Fruit fly (Drosophila melanogaster) whole organism, embryonic: Measurements from ENCODE around the gene Ctl1.

Experiments used
- Bteb2 ChIP-seq: fragments of 200-800 bp; sonication (Bioruptor generic); optimal IDR thresholded peaks from 2 replicates; lab custom pipeline; 2016; ENCODE audit warnings: missing biosample characterization, missing genetic modification characterization
- CG10979 ChIP-seq: fragments of 200-800 bp; sonication (Bioruptor generic); optimal IDR thresholded peaks from 2 replicates; lab custom pipeline; 2018; ENCODE audit warnings: missing biosample characterization, mild to moderate bottlenecking, missing genetic modification characterization, moderate library complexity
- CG11695 ChIP-seq: fragments of 200-800 bp; sonication (Bioruptor generic); IDR thresholded peaks from 3 replicates; pipeline ENCODE4 v1.3.6; 2022; ENCODE audit warnings: missing biosample characterization, missing genetic modification characterization
- CG12391 ChIP-seq: fragments of 200-800 bp; sonication (Bioruptor generic); optimal IDR thresholded peaks from 3 replicates; lab custom pipeline; 2018; ENCODE audit warnings: missing biosample characterization, mild to moderate bottlenecking, missing genetic modification characterization, moderate library complexity
- CG15479 ChIP-seq: fragments of 200-800 bp; sonication (Bioruptor generic); optimal IDR thresholded peaks from 3 replicates; lab custom pipeline; 2019; ENCODE audit warnings: missing biosample characterization, mild to moderate bottlenecking, missing genetic modification characterization, moderate library complexity
- CG17385 ChIP-seq: fragments of 200-800 bp; sonication (Bioruptor generic); optimal IDR thresholded peaks from 3 replicates; lab custom pipeline; 2018; ENCODE audit warnings: missing biosample characterization, mild to moderate bottlenecking, missing genetic modification characterization
- CG17829 ChIP-seq: fragments of 200-800 bp; optimal IDR thresholded peaks from 2 replicates; lab custom pipeline; 2019; ENCODE audit warnings: missing biosample characterization, mild to moderate bottlenecking, missing genetic modification characterization, moderate library complexity
- CG2199 ChIP-seq: fragments of 200-800 bp; sonication (Bioruptor generic); IDR thresholded peaks from 3 replicates; pipeline ENCODE4 v1.3.6; 2022; ENCODE audit warnings: missing biosample characterization, missing genetic modification characterization
- CG31441 ChIP-seq: fragments of 200-800 bp; sonication (Bioruptor generic); IDR thresholded peaks from 2 replicates; pipeline ENCODE4 v1.3.6; 2022; ENCODE audit warnings: missing biosample characterization, missing genetic modification characterization
- CG3163 ChIP-seq: fragments of 200-800 bp; sonication (Bioruptor generic); optimal IDR thresholded peaks from 3 replicates; lab custom pipeline; 2016; ENCODE audit warnings: missing biosample characterization, missing genetic modification characterization
- CG33557 ChIP-seq: fragments of 200-800 bp; sonication (Bioruptor generic); optimal IDR thresholded peaks from 2 replicates; lab custom pipeline; 2019; ENCODE audit warnings: missing biosample characterization, mild to moderate bottlenecking, missing genetic modification characterization, moderate library complexity
- CG3995 ChIP-seq: fragments of 200-800 bp; sonication (Bioruptor generic); optimal IDR thresholded peaks from 3 replicates; lab custom pipeline; 2016; ENCODE audit warnings: missing biosample characterization, missing genetic modification characterization
- CG6654 ChIP-seq: fragments of 200-800 bp; sonication (Bioruptor generic); optimal IDR thresholded peaks from 2 replicates; lab custom pipeline; 2017; ENCODE audit warnings: missing biosample characterization, mild to moderate bottlenecking, missing genetic modification characterization
- CG6765 ChIP-seq: fragments of 200-800 bp; sonication (Bioruptor generic); optimal IDR thresholded peaks from 3 replicates; lab custom pipeline; 2017; ENCODE audit warnings: missing biosample characterization, mild to moderate bottlenecking, missing genetic modification characterization
- CG9932 ChIP-seq: fragments of 200-800 bp; sonication (Bioruptor generic); IDR thresholded peaks from 2 replicates; pipeline ENCODE4 v1.3.6; 2022; ENCODE audit warnings: missing biosample characterization, missing genetic modification characterization
- CHES-1-like ChIP-seq: fragments of 200-800 bp; sonication (Bioruptor generic); optimal IDR thresholded peaks from 2 replicates; lab custom pipeline; 2016; ENCODE audit warnings: missing biosample characterization, missing genetic modification characterization
- D ChIP-seq, 2 experiments: fragments of 200-800 bp in 1 of 2; fragments of >200 bp in 1 of 2; sonication (Bioruptor generic) in 1 of 2; optimal IDR thresholded peaks; 2 replicates in 1 of 2; 3 replicates in 1 of 2; lab custom pipeline; 2017; ENCODE audit warnings: mild to moderate bottlenecking in 1 of 2, missing biosample characterization in 1 of 2, missing genetic modification characterization in 1 of 2, missing genetic modification reagents in 1 of 2
- Dip3 ChIP-seq: fragments of 200-800 bp; sonication (Bioruptor generic); optimal IDR thresholded peaks from 3 replicates; lab custom pipeline; 2016; ENCODE audit warnings: missing biosample characterization, missing genetic modification characterization
- H15 ChIP-seq: fragments of 200-800 bp; sonication (Bioruptor generic); IDR thresholded peaks from 3 replicates; pipeline ENCODE4 v1.3.6; 2022; ENCODE audit warnings: missing biosample characterization, missing genetic modification characterization
- HmgD ChIP-seq: fragments of 200-800 bp; sonication (Bioruptor generic); optimal IDR thresholded peaks from 3 replicates; lab custom pipeline; 2016; ENCODE audit warnings: missing biosample characterization, missing genetic modification characterization
- Lim3 ChIP-seq: fragments of 200-800 bp; sonication (Bioruptor generic); IDR thresholded peaks from 2 replicates; pipeline ENCODE4 v1.3.6; 2022; ENCODE audit warnings: missing biosample characterization, missing genetic modification characterization
- Med ChIP-seq: fragments of 200-800 bp; sonication (Bioruptor generic); peaks from one replicate; lab custom pipeline; 2016; ENCODE audit warnings: missing biosample characterization, missing genetic modification characterization, mild to moderate bottlenecking, inconsistent platforms, moderate library complexity
- Myb ChIP-seq: fragments of 200-800 bp; sonication (Bioruptor generic); optimal IDR thresholded peaks from 2 replicates; lab custom pipeline; 2016; ENCODE audit warnings: missing biosample characterization, missing genetic modification characterization
- Pdp1 ChIP-seq, 2 experiments: fragments of 200-800 bp; sonication (Bioruptor generic); optimal IDR thresholded peaks; 3 replicates each; lab custom pipeline; 2016; ENCODE audit warnings: missing biosample characterization in 2 of 2, missing genetic modification characterization in 2 of 2, mild to moderate bottlenecking in 1 of 2, moderate library complexity in 1 of 2
- Poxn ChIP-seq: fragments of 200-800 bp; sonication (Bioruptor generic); IDR thresholded peaks from 2 replicates; pipeline ENCODE4 v1.3.6; 2022; ENCODE audit warnings: missing biosample characterization, missing genetic modification characterization
- Trl ChIP-seq, 3 experiments: fragments of >200 bp in 2 of 3; fragments of 200-800 bp in 1 of 3; sonication (Bioruptor generic) in 1 of 3; optimal IDR thresholded peaks; 2 replicates in 1 of 3; 3 replicates in 2 of 3; lab custom pipeline; 2016 to 2017; ENCODE audit warnings: missing biosample characterization in 1 of 3, missing genetic modification characterization in 1 of 3
- amos ChIP-seq: fragments of 200-800 bp; sonication (Bioruptor generic); IDR thresholded peaks from 2 replicates; pipeline ENCODE4 v1.3.6; 2022; ENCODE audit warnings: missing biosample characterization, missing genetic modification characterization; ENCODE audit not compliant: partially characterized antibody
- cas ChIP-seq: fragments of 200-800 bp; sonication (Bioruptor generic); IDR thresholded peaks from 2 replicates; pipeline ENCODE4 v1.3.6; 2022; ENCODE audit warnings: missing biosample characterization, missing genetic modification characterization
- dm ChIP-seq: fragments of 200-800 bp; sonication (Bioruptor generic); optimal IDR thresholded peaks from 3 replicates; lab custom pipeline; 2016; ENCODE audit warnings: missing biosample characterization, missing genetic modification characterization
- fd102C ChIP-seq: fragments of 200-800 bp; sonication (Bioruptor generic); optimal IDR thresholded peaks from 2 replicates; lab custom pipeline; 2018; ENCODE audit warnings: missing biosample characterization, mild to moderate bottlenecking, missing genetic modification characterization, moderate library complexity
- lola ChIP-seq, 3 experiments: fragments of >200 bp in 2 of 3; fragments of 200-800 bp in 1 of 3; sonication (Bioruptor generic) in 1 of 3; optimal IDR thresholded peaks; 2 replicates each; lab custom pipeline; 2017 to 2019; ENCODE audit warnings: missing biosample characterization in 3 of 3, missing genetic modification characterization in 3 of 3, mild to moderate bottlenecking in 1 of 3, moderate library complexity in 1 of 3
- mam ChIP-seq: fragments of 200-800 bp; sonication (Bioruptor generic); optimal IDR thresholded peaks from 3 replicates; lab custom pipeline; 2016; ENCODE audit warnings: missing biosample characterization, missing genetic modification characterization
- nau ChIP-seq: fragments of 200-800 bp; sonication (Bioruptor generic); optimal IDR thresholded peaks from 3 replicates; lab custom pipeline; 2017; ENCODE audit warnings: missing biosample characterization, mild to moderate bottlenecking, missing genetic modification characterization, missing genetic modification reagents
- peb ChIP-seq: fragments of 200-800 bp; sonication (Bioruptor generic); IDR thresholded peaks from 2 replicates; pipeline ENCODE4 v1.3.6; 2022; ENCODE audit warnings: missing biosample characterization, missing genetic modification characterization
- pros ChIP-seq: fragments of 200-800 bp; sonication (Bioruptor generic); optimal IDR thresholded peaks from 3 replicates; lab custom pipeline; 2019; ENCODE audit warnings: missing biosample characterization, mild to moderate bottlenecking, missing genetic modification characterization, moderate library complexity
- rib ChIP-seq: fragments of 200-800 bp; sonication (Bioruptor generic); IDR thresholded peaks from 2 replicates; pipeline ENCODE4 v1.3.6; 2022; ENCODE audit warnings: missing biosample characterization, missing genetic modification characterization
- row ChIP-seq: fragments of 200-800 bp; sonication (Bioruptor generic); IDR thresholded peaks from 3 replicates; pipeline ENCODE4 v1.3.6; 2022; ENCODE audit warnings: missing biosample characterization, missing genetic modification characterization
- run ChIP-seq: fragments of 200-800 bp; sonication (Bioruptor generic); optimal IDR thresholded peaks from 3 replicates; lab custom pipeline; 2018; ENCODE audit warnings: missing biosample characterization, mild to moderate bottlenecking, missing genetic modification characterization
- so ChIP-seq: fragments of 200-800 bp; sonication (Bioruptor generic); IDR thresholded peaks from 3 replicates; pipeline ENCODE4 v1.3.6; 2022; ENCODE audit warnings: missing biosample characterization, missing genetic modification characterization
- sug ChIP-seq: fragments of 200-800 bp; optimal IDR thresholded peaks from 2 replicates; lab custom pipeline; 2019; ENCODE audit warnings: missing biosample characterization, mild to moderate bottlenecking, missing genetic modification characterization, moderate library complexity
- tll ChIP-seq, 2 experiments: fragments of 200-800 bp in 1 of 2; fragments of >200 bp in 1 of 2; sonication (Bioruptor generic) in 1 of 2; optimal IDR thresholded peaks; 2 replicates each; lab custom pipeline; 2017 to 2019; ENCODE audit warnings: missing biosample characterization in 2 of 2, missing genetic modification characterization in 2 of 2, mild to moderate bottlenecking in 1 of 2, moderate library complexity in 1 of 2
- toy ChIP-seq: fragments of 200-800 bp; sonication (Bioruptor generic); IDR thresholded peaks from 2 replicates; pipeline ENCODE4 v1.3.6; 2022; ENCODE audit warnings: missing biosample characterization, missing genetic modification characterization
- zen2 ChIP-seq: fragments of 200-800 bp; sonication (Bioruptor generic); IDR thresholded peaks from 3 replicates; pipeline ENCODE4 v1.3.6; 2022; ENCODE audit warnings: missing biosample characterization, missing genetic modification characterization; ENCODE audit not compliant: partially characterized antibody
- zf30C ChIP-seq: fragments of 200-800 bp; sonication (Bioruptor generic); optimal IDR thresholded peaks from 3 replicates; lab custom pipeline; 2018; ENCODE audit warnings: missing biosample characterization, mild to moderate bottlenecking, missing genetic modification characterization
- zfh1 ChIP-seq: fragments of 200-800 bp; sonication (Bioruptor generic); IDR thresholded peaks from 3 replicates; pipeline ENCODE4 v1.3.6; 2022; ENCODE audit warnings: missing biosample characterization, missing genetic modification characterization

Gene Ctl1

dm6 chr3L:4252121-4252861 lies 25.5 kb upstream of the Ctl1 start (continued):
- TF ChIP-seq CG31441 (GFP tag; lab: Robert Waterston, UW): peak; percentile 48; the same call in 1 of the 2 replicates
- no peak for TF ChIP-seq CG6654 (GFP tag; lab: Kevin White, UChicago)
- no peak for TF ChIP-seq CG9932 (GFP tag; lab: Robert Waterston, UW)
- TF ChIP-seq CG33557 (GFP tag; lab: Kevin White, UChicago): no peak
- peak; percentile 40 for TF ChIP-seq row (GFP tag; lab: Robert Waterston, UW)
- no peak for TF ChIP-seq sug (tag; lab: Kevin White, UChicago)
- peak; percentile 54 for TF ChIP-seq HmgD (GFP tag; lab: Kevin White, UChicago)
- peak; percentile 90 for TF ChIP-seq pros (GFP tag; lab: Kevin White, UChicago)
- TF ChIP-seq CG17829 (tag; lab: Kevin White, UChicago): peak; percentile 2
- peak; percentile 81 for TF ChIP-seq CG3163 (GFP tag; lab: Kevin White, UChicago)
- TF ChIP-seq CG3995 (GFP tag; lab: Kevin White, UChicago): peak; percentile 92
- 0 out of 3 replicates have a peak, but pooled peaks have one; percentile 39 for TF ChIP-seq zen2
- TF ChIP-seq tll (GFP tag; optimal IDR thresholded peaks at IDR 0.05; lab: Kevin White, UChicago): peak; percentile 23 to 75
- no peak for TF ChIP-seq Bteb2 (GFP tag; lab: Kevin White, UChicago)
- TF ChIP-seq CG17385: peak; percentile 91
- no peak for TF ChIP-seq mam (GFP tag; lab: Kevin White, UChicago)
- TF ChIP-seq Myb (GFP tag; lab: Kevin White, UChicago): peak; percentile 8
- TF ChIP-seq lola (GFP tag; optimal IDR thresholded peaks at IDR 0.05; lab: Kevin White, UChicago): peak in 1 of 3 experiments; percentile 8
- TF ChIP-seq, all 482 proteins: peak for 23

DNA sequence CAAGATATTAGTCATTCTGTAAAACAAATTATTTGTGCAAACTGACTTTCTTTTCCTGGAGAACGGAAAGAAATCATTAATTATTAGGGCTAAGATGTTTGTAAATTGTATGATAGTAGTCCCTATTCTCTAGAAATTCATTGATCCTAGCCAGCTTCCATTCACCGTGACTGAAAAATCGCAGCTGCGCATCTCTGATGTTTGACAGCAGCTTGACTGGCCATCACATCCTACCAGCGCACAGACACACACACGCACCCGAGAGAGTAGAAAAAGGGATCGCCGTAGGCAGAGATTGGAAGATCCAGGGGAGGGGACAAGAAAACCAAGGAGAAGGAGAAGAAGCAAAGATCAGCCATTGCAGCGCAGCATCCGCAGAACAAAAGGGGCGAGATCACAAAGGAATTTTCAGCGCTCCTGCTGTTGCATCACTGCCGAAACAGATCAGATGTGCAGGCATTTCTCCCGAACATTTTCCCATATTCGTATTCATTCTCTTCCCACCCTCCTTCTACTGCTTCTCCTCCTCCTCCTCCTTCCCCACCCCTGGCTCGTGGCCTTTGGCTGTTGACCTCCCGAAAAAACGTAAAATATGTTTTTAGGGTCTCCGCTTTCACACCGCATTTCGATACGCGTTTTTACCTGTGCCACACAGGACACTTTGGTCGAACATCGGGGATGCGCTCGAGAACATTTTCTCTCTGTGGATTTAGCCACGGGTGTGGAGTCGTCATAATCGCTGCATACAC lies 24.7 kb upstream of the Ctl1 start:
- no peak for TF ChIP-seq Lim3
- TF ChIP-seq run (tag; lab: Kevin White, UChicago): no peak
- no peak for TF ChIP-seq fd102C (GFP tag; lab: Kevin White, UChicago)
- TF ChIP-seq CG12391 (tag; lab: Kevin White, UChicago): no peak
- peak in 1 of 2 experiments; percentile 29 for TF ChIP-seq Pdp1 (GFP tag; optimal IDR thresholded peaks at IDR 0.05; lab: Kevin White, UChicago)
- TF ChIP-seq cas (GFP tag; lab: Robert Waterston, UW): no peak
- no peak for TF ChIP-seq CG6765 (GFP tag; lab: Kevin White, UChicago)
- TF ChIP-seq zf30C: peak; percentile 89
- peak; percentile 95 for TF ChIP-seq CG15479 (GFP tag; lab: Kevin White, UChicago)
- TF ChIP-seq D (optimal IDR thresholded peaks at IDR 0.05; lab: Kevin White, UChicago): peak; percentile 98
- TF ChIP-seq D (GFP tag; optimal IDR thresholded peaks at IDR 0.05; lab: Kevin White, UChicago): no peak
- TF ChIP-seq Med (GFP tag; lab: Kevin White, UChicago): peak; percentile 86
- 0 out of 2 replicates have a peak, but pooled peaks have one; percentile 12 for TF ChIP-seq rib (GFP tag; lab: Robert Waterston, UW)
- TF ChIP-seq CG2199 (GFP tag; lab: Robert Waterston, UW): 0 out of 3 replicates have a peak, but pooled peaks have one; percentile 27
- TF ChIP-seq CG10979 (tag; lab: Kevin White, UChicago): no peak
- TF ChIP-seq CHES-1-like (GFP tag; lab: Kevin White, UChicago): no peak
- peak in 1 of 2 experiments; percentile 0 for TF ChIP-seq Trl (optimal IDR thresholded peaks at IDR 0.05; lab: Kevin White, UChicago)
- TF ChIP-seq Trl (GFP tag; optimal IDR thresholded peaks at IDR 0.05; lab: Kevin White, UChicago): no peak
- TF ChIP-seq row (GFP tag; lab: Robert Waterston, UW): peak; percentile 14; the same call in 1 of the 3 replicates
- 0 out of 3 replicates have a peak, but pooled peaks have one; percentile 13 for TF ChIP-seq zfh1
- TF ChIP-seq Dip3 (GFP tag; lab: Kevin White, UChicago): no peak
- no peak for TF ChIP-seq so (GFP tag; lab: Robert Waterston, UW)
- no peak for TF ChIP-seq toy (GFP tag; lab: Robert Waterston, UW)
- no peak for TF ChIP-seq peb
- peak; percentile 49; the same call in 1 of the 3 replicates for TF ChIP-seq CG11695 (GFP tag; lab: Robert Waterston, UW)
- TF ChIP-seq H15: no peak
- TF ChIP-seq Poxn (GFP tag; lab: Robert Waterston, UW): no peak
- TF ChIP-seq nau (GFP tag; lab: Kevin White, UChicago): no peak
- no peak for TF ChIP-seq amos
- no peak for TF ChIP-seq dm (GFP tag; lab: Kevin White, UChicago)
